Worm (Caenorhabditis elegans) whole organism, early embryonic: Measurements from ENCODE around the gene glo-3.

Experiments used
- B0310.2 ChIP-seq: sonication (generic microtip); optimal IDR thresholded peaks from 2 replicates; lab custom pipeline; 2016; ENCODE audit warnings: mild to moderate bottlenecking, missing genetic modification characterization, missing compliant biosample characterization
- F13C5.2 ChIP-seq: sonication (generic microtip); optimal IDR thresholded peaks from 2 replicates; lab custom pipeline; 2017; ENCODE audit warnings: mild to moderate bottlenecking, missing genetic modification characterization, inconsistent platforms, missing compliant biosample characterization
- ama-1 ChIP-seq: fragments of 150-350 bp; optimal IDR thresholded peaks from 2 replicates; lab custom pipeline; 2014
- ceh-36 ChIP-seq: sonication (generic microtip); optimal IDR thresholded peaks from 2 replicates; lab custom pipeline; 2016; ENCODE audit warnings: missing genetic modification characterization, inconsistent platforms, missing compliant biosample characterization
- ets-7 ChIP-seq: sonication (generic microtip); optimal IDR thresholded peaks from 2 replicates; lab custom pipeline; 2016; ENCODE audit warnings: missing genotype, missing genetic modification characterization, missing compliant biosample characterization
- flt-1 ChIP-seq: fragments of 200-800 bp; sonication (Bioruptor generic); IDR thresholded peaks from 2 replicates; pipeline ENCODE4 v1.3.6; 2022; ENCODE audit warnings: missing genetic modification characterization, missing compliant biosample characterization
- hmbx-1 ChIP-seq: sonication (generic microtip); optimal IDR thresholded peaks from 2 replicates; lab custom pipeline; 2016; ENCODE audit warnings: mild to moderate bottlenecking, missing genetic modification characterization, missing compliant biosample characterization
- hmg-4 ChIP-seq: fragments of 200-800 bp; sonication (Bioruptor generic); optimal IDR thresholded peaks from 2 replicates; lab custom pipeline; 2018; ENCODE audit warnings: mild to moderate bottlenecking, missing genetic modification characterization, missing compliant biosample characterization
- hnd-1 ChIP-seq: sonication (generic microtip); optimal IDR thresholded peaks from 2 replicates; lab custom pipeline; 2016; ENCODE audit warnings: missing genetic modification characterization, missing compliant biosample characterization
- pes-1 ChIP-seq: fragments of 200-800 bp; sonication (Bioruptor generic); IDR thresholded peaks from 2 replicates; pipeline ENCODE4 v1.3.6; 2022; ENCODE audit warnings: missing genetic modification reagents, missing genetic modification characterization, missing compliant biosample characterization
- scrt-1 ChIP-seq: fragments of 200-800 bp; sonication (Bioruptor generic); IDR thresholded peaks from 2 replicates; pipeline ENCODE4 v1.3.6; 2022; ENCODE audit warnings: missing genetic modification characterization, missing compliant biosample characterization
- sea-1 ChIP-seq: fragments of 200-800 bp; sonication (Bioruptor generic); conservative IDR thresholded peaks from 2 replicates; pipeline ENCODE4 v1.3.6; 2022; ENCODE audit warnings: missing genetic modification characterization, missing compliant biosample characterization
- tbx-11 ChIP-seq: fragments of 200-800 bp; sonication (Bioruptor generic); IDR thresholded peaks from 2 replicates; pipeline ENCODE4 v1.3.6; 2022; ENCODE audit warnings: missing genetic modification characterization, missing compliant biosample characterization
- tbx-37 ChIP-seq: fragments of 200-800 bp; sonication (Bioruptor generic); conservative IDR thresholded peaks from 2 replicates; pipeline ENCODE4 v1.3.6; 2022; ENCODE audit warnings: missing genetic modification reagents, missing genetic modification characterization, missing compliant biosample characterization

ce11 chrX:10488763-10489162 is 44.7 kb upstream of the glo-3 start, which contains the start of gene C33D3.4:
- no peak for TF ChIP-seq ets-7
- TF ChIP-seq B0310.2 (tag; lab: Kevin White, UChicago): no peak
- TF ChIP-seq scrt-1 (GFP tag; lab: Robert Waterston, UW): no peak
- TF ChIP-seq ama-1 (lab: Kevin White, UChicago): no peak
- TF ChIP-seq hnd-1: no peak
- TF ChIP-seq tbx-11 (GFP tag; lab: Robert Waterston, UW): no peak
- no peak for TF ChIP-seq flt-1 (GFP tag; lab: Robert Waterston, UW)
- TF ChIP-seq hmg-4 (GFP tag; lab: Kevin White, UChicago): no peak
- no peak for TF ChIP-seq F13C5.2 (tag; lab: Kevin White, UChicago)
- no peak for TF ChIP-seq sea-1
- TF ChIP-seq tbx-37: no peak
- TF ChIP-seq hmbx-1 (tag; lab: Kevin White, UChicago): no peak
- no peak for TF ChIP-seq ceh-36
- no peak for TF ChIP-seq pes-1 (GFP tag; lab: Robert Waterston, UW)
